5 fruit fly cellular contexts compared by ENCODE assay signal in the genomic region with DNA sequence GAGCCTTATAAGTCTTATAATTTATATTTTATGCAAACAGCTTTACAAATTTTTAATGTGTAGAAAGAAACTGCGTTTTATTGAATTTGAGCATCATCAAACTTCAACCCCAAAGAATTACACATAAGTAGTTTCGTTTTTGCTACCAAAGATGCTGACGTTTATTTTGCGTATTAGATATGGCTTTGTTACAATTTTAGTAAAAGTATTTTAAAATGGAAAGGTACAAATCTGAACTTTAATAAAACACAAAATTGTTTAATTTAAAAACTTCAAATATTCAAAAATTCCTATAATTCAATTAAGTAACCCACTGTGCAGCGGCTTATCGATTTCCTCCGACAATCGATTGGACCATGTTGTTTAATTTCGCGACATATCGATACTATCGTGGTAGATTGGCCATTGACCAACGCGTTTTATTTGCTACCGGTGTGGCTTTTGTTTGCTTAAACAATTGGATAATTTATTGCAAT.
TF ChIP-seq lines count a peak whose summit lies in the region.

A gene (plus strand): TSS at position 382 of the 476 bp plus-strand sequence.

TF ChIP-seq in whole organism, adult, 20 proteins besides CTCF, POLR2A, EP300 and RAD21 (continued from another document):
- TF ChIP-seq CG14711 (tag; optimal IDR thresholded peaks at IDR 0.05; lab: Kevin White, UChicago) (peak; percentile 56), CG1620 (GFP tag; optimal IDR thresholded peaks at IDR 0.05; lab: Kevin White, UChicago) (peak; percentile 41), Clk (GFP tag; optimal IDR thresholded peaks at IDR 0.05; lab: Kevin White, UChicago) (peak; percentile 38)

TF ChIP-seq in whole organism, embryonic, 481 proteins besides CTCF, POLR2A, EP300 and RAD21 (continued from another document and continues in another):
- TF ChIP-seq tap (tag; optimal IDR thresholded peaks at IDR 0.05; lab: Kevin White, UChicago) (peak; percentile 42), Rx (GFP tag; IDR thresholded peaks at IDR 0.05; lab: Robert Waterston, UW) (no peak), zen (tag; optimal IDR thresholded peaks at IDR 0.05; lab: Kevin White, UChicago) (peak; percentile 40), CG8924 (tag; optimal IDR thresholded peaks at IDR 0.05; lab: Kevin White, UChicago) (peak; percentile 66), kah (GFP tag; optimal IDR thresholded peaks at IDR 0.05; lab: Kevin White, UChicago) (no peak), CG2678 (tag; optimal IDR thresholded peaks at IDR 0.05; lab: Kevin White, UChicago) (peak; percentile 77), klu (GFP tag; IDR thresholded peaks at IDR 0.05; lab: Robert Waterston, UW) (no peak), Fer1 (GFP tag; optimal IDR thresholded peaks at IDR 0.05; lab: Kevin White, UChicago) (peak; percentile 79), hkb (optimal IDR thresholded peaks at IDR 0.05; lab: Kevin White, UChicago) (no peak), hkb (GFP tag; IDR thresholded peaks at IDR 0.05; lab: Robert Waterston, UW) (peak; percentile 79), pzg (GFP tag; optimal IDR thresholded peaks at IDR 0.05; lab: Kevin White, UChicago) (peak; percentile 59), sr (GFP tag; IDR thresholded peaks at IDR 0.05; lab: Robert Waterston, UW) (no peak), wdn (GFP tag; IDR thresholded peaks at IDR 0.05; lab: Robert Waterston, UW) (0 out of 2 replicates have a peak, but pooled peaks have one; percentile 32), CG11695 (GFP tag; IDR thresholded peaks at IDR 0.05; lab: Robert Waterston, UW) (peak; percentile 53; the same call in 2 of the 3 replicates), Fer2 (tag; optimal IDR thresholded peaks at IDR 0.05; lab: Kevin White, UChicago) (peak; percentile 24), CoRest (tag; optimal IDR thresholded peaks at IDR 0.05; lab: Kevin White, UChicago) (peak; percentile 74), slbo (GFP tag; IDR thresholded peaks at IDR 0.05; lab: Robert Waterston, UW) (peak; percentile 66), Ssrp (tag; optimal IDR thresholded peaks at IDR 0.05; lab: Kevin White, UChicago) (peak; percentile 51), dimm (GFP tag; IDR thresholded peaks at IDR 0.05; lab: Robert Waterston, UW) (no peak), wek (GFP tag; optimal IDR thresholded peaks at IDR 0.05; lab: Kevin White, UChicago) (no peak), Lim3 (GFP tag; IDR thresholded peaks at IDR 0.05; lab: Robert Waterston, UW) (no peak), H2.0 (GFP tag; IDR thresholded peaks at IDR 0.05; lab: Robert Waterston, UW) (no peak), aop (GFP tag; IDR thresholded peaks at IDR 0.05; lab: Robert Waterston, UW) (no peak), twi (tag; optimal IDR thresholded peaks at IDR 0.05; lab: Kevin White, UChicago) (peak; percentile 34), fu2 (GFP tag; optimal IDR thresholded peaks at IDR 0.05; lab: Kevin White, UChicago) (peak; percentile 79), CG10462 (GFP tag; optimal IDR thresholded peaks at IDR 0.05; lab: Kevin White, UChicago) (peak; percentile 34), CG12155 (GFP tag; optimal IDR thresholded peaks at IDR 0.05; lab: Kevin White, UChicago) (peak; percentile 45), stc (GFP tag; IDR thresholded peaks at IDR 0.05; lab: Robert Waterston, UW) (peak; percentile 56), crc (GFP tag; optimal IDR thresholded peaks at IDR 0.05; lab: Kevin White, UChicago) (peak; percentile 36), CG4820 (GFP tag; optimal IDR thresholded peaks at IDR 0.05; lab: Kevin White, UChicago) (peak; percentile 67), emc (GFP tag; optimal IDR thresholded peaks at IDR 0.05; lab: Kevin White, UChicago) (no peak)

TF ChIP-seq in whole organism, prepupa, 60 proteins besides CTCF, POLR2A, EP300 and RAD21 (continued from another document and continues in another):
- TF ChIP-seq dsx (GFP tag; optimal IDR thresholded peaks at IDR 0.05; lab: Kevin White, UChicago; ENCODE audit: poor library complexity, severe bottlenecking): peak; percentile 38
- TF ChIP-seq acj6 (GFP tag; optimal IDR thresholded peaks at IDR 0.05; lab: Kevin White, UChicago): peak; percentile 48
- peak; percentile 21 for TF ChIP-seq CG6808 (GFP tag; optimal IDR thresholded peaks at IDR 0.05; lab: Kevin White, UChicago)
- TF ChIP-seq esn (GFP tag; optimal IDR thresholded peaks at IDR 0.05; lab: Kevin White, UChicago): peak; percentile 70
- peak; percentile 64 for TF ChIP-seq OdsH (GFP tag; optimal IDR thresholded peaks at IDR 0.05; lab: Kevin White, UChicago)
- peak; percentile 49 for TF ChIP-seq net (GFP tag; optimal IDR thresholded peaks at IDR 0.05; lab: Kevin White, UChicago)
- peak; percentile 75 for TF ChIP-seq fkh (GFP tag; optimal IDR thresholded peaks at IDR 0.05; lab: Kevin White, UChicago)
- no peak for TF ChIP-seq CG11762 (GFP tag; optimal IDR thresholded peaks at IDR 0.05; lab: Kevin White, UChicago; ENCODE audit: insufficient read depth)
- peak; percentile 2 for TF ChIP-seq CG1621 (tag; optimal IDR thresholded peaks at IDR 0.05; lab: Kevin White, UChicago)
- peak; percentile 41 for TF ChIP-seq CG6276 (GFP tag; optimal IDR thresholded peaks at IDR 0.05; lab: Kevin White, UChicago)
- TF ChIP-seq Lpt (GFP tag; optimal IDR thresholded peaks at IDR 0.05; lab: Kevin White, UChicago): peak; percentile 18
- no peak for TF ChIP-seq CG6854 (GFP tag; optimal IDR thresholded peaks at IDR 0.05; lab: Kevin White, UChicago)
- TF ChIP-seq CG11294 (GFP tag; IDR thresholded peaks at IDR 0.05; lab: Robert Waterston, UW): 0 out of 2 replicates have a peak, but pooled peaks have one; percentile 16
- peak; percentile 49 for TF ChIP-seq CG11902 (GFP tag; optimal IDR thresholded peaks at IDR 0.05; lab: Kevin White, UChicago)
- TF ChIP-seq Eip75B (GFP tag; optimal IDR thresholded peaks at IDR 0.05; lab: Kevin White, UChicago): peak; percentile 77
- no peak for TF ChIP-seq Gug (GFP tag; IDR thresholded peaks at IDR 0.05; lab: Robert Waterston, UW)
- peak; percentile 46 for TF ChIP-seq CG10669 (GFP tag; optimal IDR thresholded peaks at IDR 0.05; lab: Kevin White, UChicago)
- peak; percentile 7 to 54 for TF ChIP-seq ss (GFP tag; optimal IDR thresholded peaks at IDR 0.05; lab: Kevin White, UChicago)
- peak; percentile 75 for TF ChIP-seq CG3919 (GFP tag; optimal IDR thresholded peaks at IDR 0.05; lab: Kevin White, UChicago)
- TF ChIP-seq CG10631 (GFP tag; optimal IDR thresholded peaks at IDR 0.05; lab: Kevin White, UChicago): peak; percentile 53
- TF ChIP-seq CG6792 (GFP tag; optimal IDR thresholded peaks at IDR 0.05; lab: Kevin White, UChicago): peak; percentile 51
- peak; percentile 45 for TF ChIP-seq Ets21C (GFP tag; optimal IDR thresholded peaks at IDR 0.05; lab: Kevin White, UChicago)
- no peak for TF ChIP-seq CG8319 (GFP tag; optimal IDR thresholded peaks at IDR 0.05; lab: Kevin White, UChicago)
- TF ChIP-seq Eip78C (GFP tag; lab: Kevin White, UChicago): peak; percentile 90
- TF ChIP-seq eg (GFP tag; IDR thresholded peaks at IDR 0.05; lab: Robert Waterston, UW): peak; percentile 68
- TF ChIP-seq achi (GFP tag; optimal IDR thresholded peaks at IDR 0.05; lab: Kevin White, UChicago): peak; percentile 51
- peak in 1 of 2 experiments; percentile 2 for TF ChIP-seq salr (GFP tag; optimal IDR thresholded peaks at IDR 0.05; lab: Kevin White, UChicago)
- TF ChIP-seq vri (GFP tag; optimal IDR thresholded peaks at IDR 0.05; lab: Kevin White, UChicago): peak; percentile 19
- TF ChIP-seq Eip93F (GFP tag; optimal IDR thresholded peaks at IDR 0.05; lab: Kevin White, UChicago): peak; percentile 51
- TF ChIP-seq Ets96B (tag; optimal IDR thresholded peaks at IDR 0.05; lab: Kevin White, UChicago): peak; percentile 67
- peak; percentile 75 for TF ChIP-seq topi (GFP tag; optimal IDR thresholded peaks at IDR 0.05; lab: Kevin White, UChicago)

TF ChIP-seq in whole organism, pupa, 21 proteins besides CTCF, POLR2A, EP300 and RAD21 (continued from another document):
- peak; percentile 55 for TF ChIP-seq CG14655 (GFP tag; optimal IDR thresholded peaks at IDR 0.05; lab: Kevin White, UChicago)
TF ChIP-seq in whole organism, pupa: peak in this region for 16.

TF ChIP-seq in whole organism, wandering third instar larva, 38 proteins besides CTCF, POLR2A, EP300 and RAD21 (continued from another document):
- TF ChIP-seq Sp1 (GFP tag; optimal IDR thresholded peaks at IDR 0.05; lab: Kevin White, UChicago) (peak; percentile 66), br (GFP tag; optimal IDR thresholded peaks at IDR 0.05; lab: Kevin White, UChicago) (peak; percentile 28), Rel (GFP tag; optimal IDR thresholded peaks at IDR 0.05; lab: Kevin White, UChicago) (no peak), Rel (tag; optimal IDR thresholded peaks at IDR 0.05; lab: Kevin White, UChicago) (no peak), usp (GFP tag; optimal IDR thresholded peaks at IDR 0.05; lab: Kevin White, UChicago) (no peak), h (GFP tag; optimal IDR thresholded peaks at IDR 0.05; lab: Kevin White, UChicago) (peak; percentile 78), Myc (optimal IDR thresholded peaks at IDR 0.05; lab: Kevin White, UChicago) (peak; percentile 55), brk (GFP tag; optimal IDR thresholded peaks at IDR 0.05; lab: Kevin White, UChicago) (peak; percentile 51), jim (GFP tag; optimal IDR thresholded peaks at IDR 0.05; lab: Kevin White, UChicago) (no peak), Jra (GFP tag; optimal IDR thresholded peaks at IDR 0.05; lab: Kevin White, UChicago) (peak; percentile 63), Vsx2 (GFP tag; optimal IDR thresholded peaks at IDR 0.05; lab: Kevin White, UChicago; ENCODE audit: partially characterized antibody) (no peak), Mio (GFP tag; optimal IDR thresholded peaks at IDR 0.05; lab: Kevin White, UChicago) (no peak), lola (GFP tag; optimal IDR thresholded peaks at IDR 0.05; lab: Kevin White, UChicago) (no peak), Abd-B (GFP tag; optimal IDR thresholded peaks at IDR 0.05; lab: Kevin White, UChicago) (no peak), GATAd (GFP tag; optimal IDR thresholded peaks at IDR 0.05; lab: Kevin White, UChicago) (no peak), dl (GFP tag; optimal IDR thresholded peaks at IDR 0.05; lab: Kevin White, UChicago; ENCODE audit: insufficient read depth in 1 of 2, partially characterized antibody in 2 of 2) (no peak), Hr78 (GFP tag; optimal IDR thresholded peaks at IDR 0.05; lab: Kevin White, UChicago) (no peak), Hnf4 (GFP tag; optimal IDR thresholded peaks at IDR 0.05; lab: Kevin White, UChicago) (peak; percentile 66)
TF ChIP-seq in whole organism, wandering third instar larva: peak in this region for 22.
